Fruit fly (Drosophila melanogaster): Measurements from ENCODE around the gene Eaf6.

DNA sequence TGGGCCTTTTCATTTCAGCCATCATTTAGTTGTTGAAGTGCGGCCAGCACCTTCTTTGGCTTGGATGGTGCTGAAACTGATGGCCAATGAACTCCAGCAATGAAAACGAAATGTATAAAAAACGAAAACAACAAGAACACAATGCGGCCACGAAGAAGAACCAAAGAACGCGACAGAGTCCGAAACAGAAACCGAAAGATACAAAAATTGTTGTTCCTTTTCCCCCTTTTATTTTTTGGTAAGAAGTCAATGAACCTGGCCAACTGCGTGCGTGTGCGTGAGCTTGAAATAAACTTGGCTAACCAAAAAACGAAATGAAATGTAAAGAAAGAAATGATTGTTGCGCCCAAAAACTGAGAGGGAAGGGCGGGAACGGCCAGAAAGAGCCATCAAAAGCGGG lies 19.7 kb upstream of the Eaf6 start:
- TF ChIP-seq CG8478 (optimal IDR thresholded peaks at IDR 0.05), result no peak
- no peak for TF ChIP-seq CTCF (optimal IDR thresholded peaks at IDR 0.05)

All from S2 (cell line).